Fruit fly (Drosophila melanogaster) whole organism, embryonic: ENCODE results near the gene CG8206.

Source experiments
- B-H1 ChIP-seq: fragments of 200-800 bp; sonication (Bioruptor generic); IDR thresholded peaks from 3 replicates; pipeline ENCODE4 v1.3.6; 2022; ENCODE audit warnings: missing biosample characterization, missing genetic modification characterization
- Bgb ChIP-seq: fragments of 200-800 bp; sonication (Bioruptor generic); IDR thresholded peaks from 2 replicates; pipeline ENCODE4 v1.3.6; 2022; ENCODE audit warnings: missing biosample characterization, missing genetic modification characterization; ENCODE audit not compliant: partially characterized antibody
- CG10147 ChIP-seq: fragments of 200-800 bp; sonication (Bioruptor generic); optimal IDR thresholded peaks from 2 replicates; lab custom pipeline; 2019; ENCODE audit warnings: missing biosample characterization, mild to moderate bottlenecking, missing genetic modification characterization, moderate library complexity
- CG11247 ChIP-seq: fragments of 200-800 bp; sonication (Bioruptor generic); IDR thresholded peaks from 2 replicates; pipeline ENCODE4 v1.3.6; 2022; ENCODE audit warnings: missing biosample characterization, missing genetic modification characterization
- CG11560 ChIP-seq: fragments of 200-800 bp; sonication (Bioruptor generic); IDR thresholded peaks from 3 replicates; pipeline ENCODE4 v1.3.6; 2022; ENCODE audit warnings: missing biosample characterization, missing genetic modification characterization
- CG12071 ChIP-seq: fragments of 200-800 bp; sonication (Bioruptor generic); optimal IDR thresholded peaks from 3 replicates; lab custom pipeline; 2018; ENCODE audit warnings: missing biosample characterization, mild to moderate bottlenecking, missing genetic modification characterization
- CG12299 ChIP-seq: fragments of 200-800 bp; sonication (Bioruptor generic); optimal IDR thresholded peaks from 2 replicates; lab custom pipeline; 2018; ENCODE audit warnings: missing biosample characterization, mild to moderate bottlenecking, missing genetic modification characterization
- CG12744 ChIP-seq: fragments of 200-800 bp; sonication (Bioruptor generic); optimal IDR thresholded peaks from 2 replicates; lab custom pipeline; 2016; ENCODE audit warnings: missing biosample characterization, missing genetic modification characterization
- CG13894 ChIP-seq: fragments of 200-800 bp; sonication (Bioruptor generic); optimal IDR thresholded peaks from 3 replicates; lab custom pipeline; 2018; ENCODE audit warnings: missing biosample characterization, mild to moderate bottlenecking, missing genetic modification characterization, moderate library complexity
- CG14050 ChIP-seq: fragments of 200-800 bp; sonication (Bioruptor generic); IDR thresholded peaks from 3 replicates; pipeline ENCODE4 v1.3.6; 2022; ENCODE audit warnings: missing biosample characterization, missing genetic modification characterization
- CG14965 ChIP-seq: fragments of 200-800 bp; sonication (Bioruptor generic); optimal IDR thresholded peaks from 2 replicates; lab custom pipeline; 2016; ENCODE audit warnings: missing biosample characterization, missing genetic modification characterization, borderline replicate concordance
- CG15011 ChIP-seq: fragments of 200-800 bp; sonication (Bioruptor generic); optimal IDR thresholded peaks from 3 replicates; lab custom pipeline; 2018; ENCODE audit warnings: missing biosample characterization, mild to moderate bottlenecking, missing genetic modification characterization
- CG16779 ChIP-seq: fragments of 200-800 bp; sonication (Bioruptor generic); IDR thresholded peaks from 2 replicates; pipeline ENCODE4 v1.3.6; 2022; ENCODE audit warnings: missing biosample characterization, missing genetic modification characterization
- CG17385 ChIP-seq: fragments of 200-800 bp; sonication (Bioruptor generic); optimal IDR thresholded peaks from 3 replicates; lab custom pipeline; 2018; ENCODE audit warnings: missing biosample characterization, mild to moderate bottlenecking, missing genetic modification characterization
- CG30020 ChIP-seq: fragments of 200-800 bp; optimal IDR thresholded peaks from 2 replicates; lab custom pipeline; 2019; ENCODE audit warnings: missing biosample characterization, mild to moderate bottlenecking, missing genetic modification characterization, moderate library complexity
- CG31388 ChIP-seq: fragments of 200-800 bp; sonication (Bioruptor generic); optimal IDR thresholded peaks from 2 replicates; lab custom pipeline; 2016; ENCODE audit warnings: missing biosample characterization, missing genetic modification characterization
- CG33557 ChIP-seq: fragments of 200-800 bp; sonication (Bioruptor generic); optimal IDR thresholded peaks from 2 replicates; lab custom pipeline; 2019; ENCODE audit warnings: missing biosample characterization, mild to moderate bottlenecking, missing genetic modification characterization, moderate library complexity
- CG3995 ChIP-seq: fragments of 200-800 bp; sonication (Bioruptor generic); optimal IDR thresholded peaks from 3 replicates; lab custom pipeline; 2016; ENCODE audit warnings: missing biosample characterization, missing genetic modification characterization
- CG6791 ChIP-seq: fragments of 200-800 bp; sonication (Bioruptor generic); IDR thresholded peaks from 3 replicates; pipeline ENCODE4 v1.3.6; 2022; ENCODE audit warnings: missing biosample characterization, missing genetic modification characterization; ENCODE audit not compliant: partially characterized antibody
- CG7357 ChIP-seq: fragments of 200-800 bp; sonication (Bioruptor generic); IDR thresholded peaks from 3 replicates; pipeline ENCODE4 v1.3.6; 2022; ENCODE audit warnings: missing biosample characterization, missing genetic modification characterization
- CG8478 ChIP-seq: fragments of >200 bp; optimal IDR thresholded peaks from 2 replicates; lab custom pipeline; 2018
- CG8765 ChIP-seq: fragments of 200-800 bp; sonication (Bioruptor generic); IDR thresholded peaks from 2 replicates; pipeline ENCODE4 v1.3.6; 2022; ENCODE audit warnings: missing biosample characterization, missing genetic modification characterization
- CG9215 ChIP-seq: fragments of 200-800 bp; sonication (Bioruptor generic); IDR thresholded peaks from 2 replicates; pipeline ENCODE4 v1.3.6; 2022; ENCODE audit warnings: missing biosample characterization, missing genetic modification characterization
- CG9437 ChIP-seq: fragments of 200-800 bp; sonication (Bioruptor generic); optimal IDR thresholded peaks from 2 replicates; lab custom pipeline; 2018; ENCODE audit warnings: missing biosample characterization, mild to moderate bottlenecking, missing genetic modification characterization
- CTCF ChIP-seq: fragments of 200-800 bp; sonication (Bioruptor generic); optimal IDR thresholded peaks from 2 replicates; lab custom pipeline; 2017; ENCODE audit warnings: missing biosample characterization, mild to moderate bottlenecking, missing genetic modification characterization, moderate library complexity
- Chrac-16 ChIP-seq: fragments of 200-800 bp; sonication (Bioruptor generic); optimal IDR thresholded peaks from 3 replicates; lab custom pipeline; 2016; ENCODE audit warnings: missing biosample characterization, missing genetic modification characterization
- Doc3 ChIP-seq: fragments of 200-800 bp; sonication (Bioruptor generic); IDR thresholded peaks from 3 replicates; pipeline ENCODE4 v1.3.6; 2022; ENCODE audit warnings: missing biosample characterization, missing genetic modification characterization; ENCODE audit not compliant: partially characterized antibody
- HmgZ ChIP-seq: fragments of 200-800 bp; sonication (Bioruptor generic); optimal IDR thresholded peaks from 2 replicates; lab custom pipeline; 2018; ENCODE audit warnings: missing biosample characterization, mild to moderate bottlenecking, missing genetic modification characterization
- Oli ChIP-seq: fragments of 200-800 bp; sonication (Bioruptor generic); optimal IDR thresholded peaks from 2 replicates; lab custom pipeline; 2018; ENCODE audit warnings: missing biosample characterization, mild to moderate bottlenecking, missing genetic modification characterization, moderate library complexity
- Pdp1 ChIP-seq, 2 experiments: fragments of 200-800 bp; sonication (Bioruptor generic); optimal IDR thresholded peaks; 3 replicates each; lab custom pipeline; 2016; ENCODE audit warnings: missing biosample characterization in 2 of 2, missing genetic modification characterization in 2 of 2, mild to moderate bottlenecking in 1 of 2, moderate library complexity in 1 of 2
- Poxn ChIP-seq: fragments of 200-800 bp; sonication (Bioruptor generic); IDR thresholded peaks from 2 replicates; pipeline ENCODE4 v1.3.6; 2022; ENCODE audit warnings: missing biosample characterization, missing genetic modification characterization
- Rx ChIP-seq: fragments of 200-800 bp; sonication (Bioruptor generic); IDR thresholded peaks from 2 replicates; pipeline ENCODE4 v1.3.6; 2022; ENCODE audit warnings: missing biosample characterization, missing genetic modification characterization
- Scr ChIP-seq: fragments of 200-800 bp; sonication (Bioruptor generic); IDR thresholded peaks from 2 replicates; pipeline ENCODE4 v1.3.6; 2022; ENCODE audit warnings: missing biosample characterization, missing genetic modification characterization; ENCODE audit not compliant: partially characterized antibody
- Sin3A ChIP-seq: fragments of >200 bp; optimal IDR thresholded peaks from 2 replicates; lab custom pipeline; 2018
- Stat92E ChIP-seq, 3 experiments: fragments of >200 bp in 2 of 3; fragments of 200-800 bp in 1 of 3; sonication (Bioruptor generic) in 1 of 3; optimal IDR thresholded peaks; 2 replicates each; lab custom pipeline; 2017 to 2019; ENCODE audit warnings: missing biosample characterization in 3 of 3, missing genetic modification characterization in 3 of 3, mild to moderate bottlenecking in 1 of 3, moderate library complexity in 1 of 3
- aop ChIP-seq: fragments of 200-800 bp; sonication (Bioruptor generic); IDR thresholded peaks from 2 replicates; pipeline ENCODE4 v1.3.6; 2022; ENCODE audit warnings: missing biosample characterization, missing genetic modification characterization
- az2 ChIP-seq: fragments of 200-800 bp; sonication (Bioruptor generic); optimal IDR thresholded peaks from 3 replicates; lab custom pipeline; 2016; ENCODE audit warnings: missing biosample characterization, missing genetic modification characterization
- chm ChIP-seq: fragments of 200-800 bp; sonication (Bioruptor generic); IDR thresholded peaks from 2 replicates; pipeline ENCODE4 v1.3.6; 2022; ENCODE audit warnings: missing biosample characterization, missing genetic modification characterization
- emc ChIP-seq: fragments of 200-800 bp; sonication (Bioruptor generic); optimal IDR thresholded peaks from 2 replicates; lab custom pipeline; 2016; ENCODE audit warnings: missing biosample characterization, missing genetic modification characterization
- exex ChIP-seq: fragments of 200-800 bp; sonication (Bioruptor generic); optimal IDR thresholded peaks from 4 replicates; lab custom pipeline; 2018; ENCODE audit warnings: missing biosample characterization, mild to moderate bottlenecking, missing genetic modification characterization, moderate library complexity
- eyg ChIP-seq: fragments of 200-800 bp; sonication (Bioruptor generic); optimal IDR thresholded peaks from 3 replicates; lab custom pipeline; 2016; ENCODE audit warnings: missing biosample characterization, missing genetic modification characterization
- gt ChIP-seq: fragments of 200-800 bp; sonication (Bioruptor generic); IDR thresholded peaks from 2 replicates; pipeline ENCODE4 v1.3.6; 2022; ENCODE audit warnings: missing biosample characterization, missing genetic modification characterization
- inv ChIP-seq: fragments of 200-800 bp; sonication (Bioruptor generic); IDR thresholded peaks from 2 replicates; pipeline ENCODE4 v1.3.6; 2022; ENCODE audit warnings: missing biosample characterization, missing genetic modification characterization; ENCODE audit not compliant: partially characterized antibody
- kni ChIP-seq: fragments of 200-800 bp; sonication (Bioruptor generic); optimal IDR thresholded peaks from 3 replicates; lab custom pipeline; 2017; ENCODE audit warnings: mild to moderate bottlenecking, missing biosample characterization, missing genetic modification reagents, missing genetic modification characterization
- lmd ChIP-seq: fragments of 200-800 bp; sonication (Bioruptor generic); IDR thresholded peaks from 2 replicates; pipeline ENCODE4 v1.3.6; 2022; ENCODE audit warnings: missing biosample characterization, missing genetic modification characterization
- nerfin-2 ChIP-seq: fragments of 200-800 bp; sonication (Bioruptor generic); IDR thresholded peaks from 2 replicates; pipeline ENCODE4 v1.3.6; 2022; ENCODE audit warnings: missing biosample characterization, missing genetic modification characterization; ENCODE audit not compliant: partially characterized antibody
- pnt ChIP-seq: fragments of 200-800 bp; sonication (Bioruptor generic); optimal IDR thresholded peaks from 3 replicates; lab custom pipeline; 2016; ENCODE audit warnings: missing biosample characterization, missing genetic modification characterization
- sens-2 ChIP-seq: fragments of 200-800 bp; sonication (Bioruptor generic); IDR thresholded peaks from 2 replicates; pipeline ENCODE4 v1.3.6; 2022; ENCODE audit warnings: missing biosample characterization, missing genetic modification characterization
- unc-4 ChIP-seq: fragments of 200-800 bp; sonication (Bioruptor generic); IDR thresholded peaks from 2 replicates; pipeline ENCODE4 v1.3.6; 2022; ENCODE audit warnings: missing biosample characterization, missing genetic modification characterization; ENCODE audit not compliant: partially characterized antibody
- usp ChIP-seq: fragments of >200 bp; optimal IDR thresholded peaks from 2 replicates; lab custom pipeline; 2017; ENCODE audit warnings: missing biosample characterization, missing genetic modification characterization
- wek ChIP-seq: fragments of 200-800 bp; sonication (Bioruptor generic); optimal IDR thresholded peaks from 3 replicates; lab custom pipeline; 2018; ENCODE audit warnings: missing biosample characterization, mild to moderate bottlenecking, missing genetic modification characterization, moderate library complexity

The CG8206 gene

dm6 chrX:15740288-15740726 is 1.3 kb downstream of the CG8206 start (continued):
- TF ChIP-seq Chrac-16 = peak; percentile 63
- no peak for TF ChIP-seq CG6791
- TF ChIP-seq Doc3 (GFP tag; lab: Robert Waterston, UW) = no peak
- no peak for TF ChIP-seq CG8765 (GFP tag; lab: Robert Waterston, UW)
- TF ChIP-seq CG33557 (GFP tag; lab: Kevin White, UChicago) = no peak
- peak; percentile 68 for TF ChIP-seq CG17385 (GFP tag; lab: Kevin White, UChicago)
- TF ChIP-seq lmd (GFP tag; lab: Robert Waterston, UW) = peak; percentile 71; the same call in 1 of the 2 replicates
- peak; percentile 58 to 63 for TF ChIP-seq Pdp1 (GFP tag; optimal IDR thresholded peaks at IDR 0.05; lab: Kevin White, UChicago)
- TF ChIP-seq eyg (GFP tag; lab: Kevin White, UChicago) = no peak
- peak; percentile 70 for TF ChIP-seq CG10147 (GFP tag; lab: Kevin White, UChicago)
- TF ChIP-seq CG14050 (GFP tag; lab: Robert Waterston, UW) = peak; percentile 35; the same call in 1 of the 3 replicates
- TF ChIP-seq unc-4 (GFP tag; lab: Robert Waterston, UW) = no peak
- TF ChIP-seq CG16779 (GFP tag; lab: Robert Waterston, UW) = peak; percentile 78; the same call in 1 of the 2 replicates
- TF ChIP-seq CG15011 (GFP tag; lab: Kevin White, UChicago) = peak; percentile 41
- TF ChIP-seq usp (GFP tag; lab: Kevin White, UChicago) = no peak
- no peak for TF ChIP-seq Stat92E (GFP tag; optimal IDR thresholded peaks at IDR 0.05; lab: Kevin White, UChicago)
- peak; percentile 53 for TF ChIP-seq az2 (GFP tag; lab: Kevin White, UChicago)
- TF ChIP-seq CG12744 (GFP tag; lab: Kevin White, UChicago) = peak; percentile 51
- peak; percentile 14 for TF ChIP-seq CG3995 (GFP tag; lab: Kevin White, UChicago)
- no peak for TF ChIP-seq CG8478
- peak; percentile 62; the same call in 1 of the 2 replicates for TF ChIP-seq chm (GFP tag; lab: Robert Waterston, UW)
- peak; percentile 64 for TF ChIP-seq CG11247
- TF ChIP-seq CG7357 (GFP tag; lab: Robert Waterston, UW) = peak; percentile 26; the same call in 1 of the 3 replicates
- peak; percentile 17 for TF ChIP-seq emc (GFP tag; lab: Kevin White, UChicago)
- TF ChIP-seq CG13894 (tag; lab: Kevin White, UChicago) = peak; percentile 79
- TF ChIP-seq nerfin-2 = no peak
- peak; percentile 88 for TF ChIP-seq HmgZ
- TF ChIP-seq CG14965 (GFP tag; lab: Kevin White, UChicago) = no peak
- no peak for TF ChIP-seq pnt (GFP tag; lab: Kevin White, UChicago)
- TF ChIP-seq CG12299 (tag; lab: Kevin White, UChicago) = peak; percentile 32
- peak; percentile 99 for TF ChIP-seq exex (tag; lab: Kevin White, UChicago)
- TF ChIP-seq Bgb (GFP tag; lab: Robert Waterston, UW) = no peak
- TF ChIP-seq B-H1 = peak; percentile 69
- no peak for TF ChIP-seq Sin3A (lab: Kevin White, UChicago)
- peak; percentile 40; the same call in 1 of the 2 replicates for TF ChIP-seq sens-2 (GFP tag; lab: Robert Waterston, UW)
- TF ChIP-seq CG11560 = peak; percentile 21; the same call in 1 of the 3 replicates
- TF ChIP-seq CTCF (GFP tag; lab: Kevin White, UChicago) = no peak
- no peak for TF ChIP-seq aop (GFP tag; lab: Robert Waterston, UW)
- TF ChIP-seq CG12071 (GFP tag; lab: Kevin White, UChicago) = peak; percentile 67
- TF ChIP-seq wek (GFP tag; lab: Kevin White, UChicago) = no peak
- TF ChIP-seq CG9437 = no peak
- peak; percentile 50; the same call in 1 of the 2 replicates for TF ChIP-seq Rx (GFP tag; lab: Robert Waterston, UW)
- no peak for TF ChIP-seq Scr (GFP tag; lab: Robert Waterston, UW)
- TF ChIP-seq CG30020 (tag; lab: Kevin White, UChicago) = no peak
- TF ChIP-seq kni (GFP tag; lab: Kevin White, UChicago) = no peak
- TF ChIP-seq gt (GFP tag; lab: Robert Waterston, UW) = no peak
- TF ChIP-seq Oli (tag; lab: Kevin White, UChicago) = peak; percentile 75
- TF ChIP-seq Poxn (GFP tag; lab: Robert Waterston, UW) = 0 out of 2 replicates have a peak, but pooled peaks have one; percentile 30
- TF ChIP-seq CG31388 (GFP tag; lab: Kevin White, UChicago) = no peak
- peak; percentile 71 for TF ChIP-seq CG9215 (GFP tag; lab: Robert Waterston, UW)
- no peak for TF ChIP-seq inv
